Fruit fly (Drosophila melanogaster): Measurements from ENCODE around the gene dati.

DNA sequence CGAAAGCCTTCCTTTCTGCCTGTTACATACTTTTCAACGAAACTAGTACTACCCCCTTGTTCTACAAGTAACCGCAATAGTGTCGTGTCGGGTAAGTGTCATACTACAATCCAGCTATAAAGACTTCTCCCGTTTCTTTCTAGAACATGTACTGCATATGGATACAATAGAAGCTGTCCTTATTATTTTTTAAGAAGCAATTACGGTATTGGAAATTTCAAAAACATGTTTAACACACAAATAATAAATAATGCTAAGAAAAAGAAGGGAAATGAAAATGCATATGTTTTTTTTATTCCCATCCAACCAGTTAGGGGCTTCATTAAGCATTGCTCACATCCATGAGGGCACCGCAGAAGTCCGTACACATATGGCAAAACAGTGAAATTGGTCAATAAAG, 34.1 kb upstream of the dati start:
- TF ChIP-seq CTCF (optimal IDR thresholded peaks at IDR 0.05), result no peak
- TF ChIP-seq CG8478 (optimal IDR thresholded peaks at IDR 0.05), result no peak
